Fruit fly (Drosophila melanogaster): ENCODE measurements around the gene Pus7.

DNA sequence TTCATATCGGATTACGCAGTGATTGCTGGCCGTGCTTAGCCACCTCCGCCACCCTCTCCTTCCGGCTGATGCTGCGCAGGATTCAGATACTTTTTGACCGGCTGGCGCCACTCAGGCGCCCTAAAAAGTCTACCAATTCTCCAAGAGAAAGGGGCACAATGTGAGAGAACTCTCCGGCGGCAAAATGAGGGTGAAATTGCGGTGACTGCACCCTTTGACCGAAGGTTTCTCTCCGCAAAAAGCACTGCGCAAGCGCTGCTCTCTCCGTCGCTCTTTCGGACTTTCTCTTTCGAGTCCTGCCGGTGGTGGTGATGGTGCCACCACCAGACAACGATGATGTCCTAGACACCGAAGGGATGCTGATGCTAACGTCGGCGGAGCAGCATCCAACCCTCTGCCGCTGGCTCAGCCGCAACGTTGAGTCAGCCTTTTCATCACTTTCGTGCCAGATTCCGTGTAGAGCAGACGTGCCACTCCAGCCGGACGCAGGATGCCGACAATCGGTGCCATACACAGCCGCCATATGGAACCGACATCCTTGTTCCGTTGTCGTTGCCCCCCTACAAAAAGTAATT is 50.0 kb downstream of the Pus7 start:
- TF ChIP-seq CG32767 (GFP tag; IDR thresholded peaks at IDR 0.05), result no peak
- TF ChIP-seq CG8359 (GFP tag; optimal IDR thresholded peaks at IDR 0.05; ENCODE audit: borderline replicate concordance), result no peak
- TF ChIP-seq CG30431 (GFP tag; optimal IDR thresholded peaks at IDR 0.05), result no peak
- TF ChIP-seq gce (GFP tag; IDR thresholded peaks at IDR 0.05), result no peak
- no peak for TF ChIP-seq CG2202 (tag; optimal IDR thresholded peaks at IDR 0.05)
- TF ChIP-seq Mrtf (GFP tag; IDR thresholded peaks at IDR 0.05), result no peak
- TF ChIP-seq Mes4 (GFP tag; optimal IDR thresholded peaks at IDR 0.05), result no peak
- TF ChIP-seq Bgb (GFP tag; IDR thresholded peaks at IDR 0.05; ENCODE audit: partially characterized antibody), result no peak
- TF ChIP-seq insv (GFP tag; optimal IDR thresholded peaks at IDR 0.05), result no peak

All from whole organism, embryonic.